Worm (Caenorhabditis elegans) whole organism, midembryonic: ENCODE data around the gene his-72.
"Not testable (repeated sequence)": the region's sequence is repeated elsewhere in the genome, so short reads cannot be mapped to it uniquely, and the experiment has no call there.

Source experiments
- T22C8.4 ChIP-seq: fragments of 200-800 bp; sonication (Bioruptor generic); IDR thresholded peaks from 2 replicates; pipeline ENCODE4 v1.3.6; 2022; ENCODE audit warnings: missing genetic modification characterization, missing compliant biosample characterization
- cog-1 ChIP-seq: sonication (generic microtip); optimal IDR thresholded peaks from 2 replicates; lab custom pipeline; 2016; ENCODE audit warnings: missing genetic modification characterization, missing compliant biosample characterization
- flt-1 ChIP-seq: fragments of 200-800 bp; sonication (Bioruptor generic); IDR thresholded peaks from 2 replicates; pipeline ENCODE4 v1.3.6; 2022; ENCODE audit warnings: missing genetic modification characterization, missing compliant biosample characterization
- klf-2 ChIP-seq: fragments of 200-800 bp; sonication (Bioruptor generic); conservative IDR thresholded peaks from 2 replicates; pipeline ENCODE4 v1.3.6; 2022; ENCODE audit warnings: missing genetic modification reagents, missing genetic modification characterization, missing compliant biosample characterization
- med-1 ChIP-seq: sonication (generic microtip); optimal IDR thresholded peaks from 2 replicates; lab custom pipeline; 2017; ENCODE audit warnings: missing genetic modification characterization, mild to moderate bottlenecking, missing compliant biosample characterization, antibody characterized with exemption, missing genetic modification reagents; ENCODE audit not compliant: insufficient read depth
- ref-1 ChIP-seq: fragments of 200-800 bp; sonication (Bioruptor generic); conservative IDR thresholded peaks from 2 replicates; pipeline ENCODE4 v1.3.6; 2022; ENCODE audit warnings: missing genetic modification reagents, missing genetic modification characterization, missing compliant biosample characterization
- tab-1 ChIP-seq: fragments of 200-800 bp; sonication (Bioruptor generic); IDR thresholded peaks from 2 replicates; pipeline ENCODE4 v1.3.6; 2022; ENCODE audit warnings: missing genetic modification characterization, missing compliant biosample characterization
- ztf-23 ChIP-seq: fragments of 200-800 bp; sonication (Bioruptor generic); IDR thresholded peaks from 2 replicates; pipeline ENCODE4 v1.3.6; 2022; ENCODE audit warnings: missing genetic modification reagents, missing genetic modification characterization, missing compliant biosample characterization
- ztf-29 ChIP-seq: fragments of 200-800 bp; sonication (Bioruptor generic); IDR thresholded peaks from 2 replicates; pipeline ENCODE4 v1.3.6; 2022; ENCODE audit warnings: missing genetic modification reagents, missing genetic modification characterization, missing compliant biosample characterization

The his-72 gene

DNA sequence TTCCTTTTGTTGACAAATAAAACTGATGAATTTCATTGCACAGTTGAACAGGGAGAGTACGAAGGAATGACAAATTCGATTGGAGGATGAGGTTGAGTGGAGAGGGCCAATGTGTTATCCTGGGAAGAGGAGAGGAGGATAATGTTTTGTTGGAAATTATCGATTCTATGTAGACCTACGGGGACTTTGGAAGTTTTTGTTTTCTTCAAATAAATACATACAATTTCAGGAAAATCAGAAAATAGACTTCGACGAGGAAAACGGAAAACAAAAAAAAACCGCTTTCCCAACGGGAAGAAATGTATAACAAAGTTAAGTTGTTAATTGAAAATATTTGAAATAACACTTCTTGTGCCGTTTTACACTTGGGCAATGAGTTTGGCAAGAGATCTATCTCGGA, 14.9 kb upstream of the his-72 start, which contains the start of gene Y49E10.4:
Gene Y49E10.4 (minus strand): TSS at position 101 of the 400 bp plus-strand sequence.
- not testable (repeated sequence) for TF ChIP-seq med-1 (GFP tag; lab: Kevin White, UChicago); T22C8.4; tab-1

ce11 chrIII:12377198-12377662, 8.4 kb upstream of the his-72 start, which contains the start of gene pph-4.2:
Gene pph-4.2, minus strand, starts transcription at chrIII:12377248.
- TF ChIP-seq ref-1 (no peak), cog-1 (tag; lab: Kevin White, UChicago) (no peak), ztf-29 (GFP tag; lab: Robert Waterston, UW) (no peak), klf-2 (GFP tag; lab: Robert Waterston, UW) (no peak), ztf-23 (no peak), flt-1 (no peak), med-1 (GFP tag; lab: Kevin White, UChicago) (no peak)

DNA sequence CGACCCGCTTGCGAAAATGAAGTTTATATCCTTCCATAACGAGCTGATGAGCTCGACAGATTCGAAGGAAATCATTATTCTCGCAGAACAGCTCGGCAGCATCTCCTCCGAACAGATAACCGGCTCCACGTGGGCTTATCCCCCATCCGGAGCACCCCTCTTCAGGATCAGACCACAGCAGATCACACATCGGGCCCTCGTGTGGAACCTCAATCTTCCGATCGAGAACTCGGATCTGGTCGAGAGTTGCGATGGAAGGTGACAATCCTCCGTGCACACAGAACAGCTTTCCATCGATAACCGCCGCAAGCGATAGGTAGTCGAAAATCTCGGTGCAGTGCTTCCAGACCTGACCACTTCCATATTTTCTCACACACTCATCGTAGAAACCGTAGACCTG, 6.8 kb upstream of the his-72 start:
- TF ChIP-seq klf-2 (GFP tag; lab: Robert Waterston, UW): no peak
- TF ChIP-seq flt-1: no peak
- no peak for TF ChIP-seq ztf-29 (GFP tag; lab: Robert Waterston, UW)
- no peak for TF ChIP-seq med-1 (GFP tag; lab: Kevin White, UChicago)
- no peak for TF ChIP-seq T22C8.4
- no peak for TF ChIP-seq cog-1 (tag; lab: Kevin White, UChicago)
- TF ChIP-seq tab-1: no peak
- no peak for TF ChIP-seq ref-1
- TF ChIP-seq ztf-23: no peak

DNA sequence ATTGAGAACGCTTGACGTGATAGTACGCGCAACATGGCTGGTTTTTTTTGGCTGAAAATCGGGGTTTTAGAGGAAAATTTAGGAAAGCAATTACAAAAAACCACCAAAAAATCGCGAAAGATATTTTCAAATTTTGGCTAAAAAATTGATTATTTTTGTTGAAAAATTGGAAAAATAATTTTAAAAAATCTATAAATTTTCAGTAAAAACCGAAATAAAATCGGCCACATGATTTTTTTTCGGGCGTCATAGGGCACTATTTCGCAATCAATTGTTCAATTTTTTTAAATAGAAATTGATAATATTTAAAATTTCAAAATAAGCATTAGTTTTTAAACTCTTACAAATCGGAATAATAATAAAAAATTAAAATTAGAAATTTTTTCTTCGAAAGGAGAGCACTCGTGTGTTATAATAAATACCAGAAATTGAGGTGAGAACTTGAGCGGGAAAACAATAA, 5.0 kb upstream of the his-72 start, which contains the start of gene glrx-5:
Gene glrx-5 (minus strand): TSS at position 51 of the 460 bp plus-strand sequence.
- no peak for TF ChIP-seq T22C8.4
- no peak for TF ChIP-seq ztf-29 (GFP tag; lab: Robert Waterston, UW)
- no peak for TF ChIP-seq tab-1

DNA sequence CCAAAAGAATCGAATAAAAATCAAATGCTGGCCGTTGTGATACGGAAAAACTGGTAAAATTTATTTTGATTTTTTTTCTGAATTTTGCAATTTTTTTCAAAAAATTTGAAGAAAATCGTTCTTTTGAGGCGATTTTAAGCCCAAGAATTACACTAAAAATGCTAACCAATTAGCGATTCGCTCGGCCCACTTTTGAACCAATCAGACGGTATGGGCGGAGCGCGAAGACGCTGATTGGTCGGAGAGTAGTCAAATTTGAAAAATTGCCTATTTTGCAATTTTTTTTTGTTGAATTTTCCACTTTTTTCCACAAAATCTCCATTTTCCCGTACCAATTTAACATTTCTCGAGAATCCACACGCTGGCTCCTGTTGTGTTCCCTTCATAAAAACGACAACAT, 4.5 kb upstream of the his-72 start:
- TF ChIP-seq tab-1: no peak
- TF ChIP-seq ztf-23: no peak
- TF ChIP-seq med-1 (GFP tag; lab: Kevin White, UChicago): no peak
- no peak for TF ChIP-seq cog-1 (tag; lab: Kevin White, UChicago)
- TF ChIP-seq ref-1: no peak
- no peak for TF ChIP-seq klf-2 (GFP tag; lab: Robert Waterston, UW)
- TF ChIP-seq ztf-29 (GFP tag; lab: Robert Waterston, UW): no peak
- TF ChIP-seq flt-1: no peak
- no peak for TF ChIP-seq T22C8.4

DNA sequence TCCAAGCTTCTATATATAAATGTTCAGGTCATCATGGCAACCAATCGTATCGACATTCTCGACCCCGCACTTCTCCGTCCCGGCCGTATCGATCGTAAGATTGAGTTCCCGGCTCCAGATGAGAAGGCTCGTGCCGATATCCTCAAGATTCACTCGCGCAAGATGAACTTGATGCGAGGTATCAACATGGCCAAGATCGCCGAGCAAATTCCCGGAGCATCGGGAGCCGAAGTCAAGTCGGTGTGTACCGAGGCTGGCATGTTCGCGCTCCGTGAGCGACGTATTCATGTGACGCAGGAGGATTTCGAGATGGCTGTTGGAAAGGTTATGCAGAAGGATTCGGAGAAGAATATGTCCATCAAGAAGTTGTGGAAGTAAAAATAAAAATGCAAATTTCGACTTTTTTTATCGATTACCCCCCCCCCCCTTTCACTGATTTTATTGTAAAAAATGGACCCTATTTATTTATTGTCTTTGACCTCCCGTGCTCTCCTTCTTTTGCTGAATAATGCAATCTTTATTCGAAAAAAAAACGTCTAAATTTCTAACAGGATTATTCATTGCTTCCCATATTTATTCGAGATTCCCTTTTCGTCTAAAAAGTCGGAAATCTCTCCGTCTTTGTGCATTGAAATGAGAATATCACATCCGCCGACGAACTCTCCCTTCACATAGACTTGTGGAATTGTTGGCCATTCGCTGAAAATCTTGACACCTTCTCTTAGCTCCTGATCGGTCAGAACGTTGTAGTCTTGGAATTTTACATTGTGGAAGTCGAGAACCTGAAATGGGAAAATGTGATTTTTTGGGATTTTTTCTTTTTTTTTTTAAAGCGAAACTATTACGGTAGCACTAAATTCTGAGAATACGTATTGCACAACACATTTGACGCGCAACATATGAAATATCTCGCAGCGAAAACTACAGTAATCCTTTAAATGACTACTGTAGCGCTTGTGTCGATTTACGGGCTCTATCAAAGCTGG, 3.5 kb upstream of the his-72 start:
- TF ChIP-seq ref-1: no peak
- TF ChIP-seq T22C8.4: no peak
- no peak for TF ChIP-seq ztf-29 (GFP tag; lab: Robert Waterston, UW)

ce11 chrIII:12370011-12370506, 1.2 kb upstream of the his-72 start, which contains the start of gene rpt-6:
Gene rpt-6, plus strand, starts transcription at chrIII:12370456.
- TF ChIP-seq tab-1 (no peak), klf-2 (GFP tag; lab: Robert Waterston, UW) (no peak), cog-1 (tag; lab: Kevin White, UChicago) (no peak), ztf-29 (GFP tag; lab: Robert Waterston, UW) (no peak), T22C8.4 (no peak), med-1 (GFP tag; lab: Kevin White, UChicago) (no peak)

ce11 chrIII:12369476-12369875, 626 bp upstream of the his-72 start:
- TF ChIP-seq ztf-23 (peak; percentile 50; the same call in 1 of the 2 replicates), T22C8.4 (no peak)

DNA sequence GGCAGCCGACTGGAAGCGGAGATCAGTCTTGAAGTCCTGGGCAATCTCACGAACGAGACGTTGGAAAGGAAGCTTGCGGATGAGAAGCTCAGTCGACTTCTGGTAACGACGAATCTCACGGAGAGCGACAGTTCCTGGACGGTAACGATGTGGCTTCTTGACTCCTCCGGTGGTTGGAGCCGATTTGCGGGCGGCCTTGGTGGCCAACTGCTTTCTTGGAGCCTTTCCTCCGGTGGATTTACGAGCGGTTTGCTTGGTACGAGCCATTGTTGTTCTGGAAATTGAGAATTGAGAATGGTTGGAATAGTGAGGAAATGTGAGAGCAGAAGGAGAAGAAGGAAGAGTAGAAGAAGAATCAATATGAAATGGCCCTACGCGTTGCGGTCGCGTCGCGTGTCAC, 959 bp downstream of the his-72 start:
- TF ChIP-seq tab-1: no peak
- peak; percentile 6; the same call in 1 of the 2 replicates for TF ChIP-seq T22C8.4
- TF ChIP-seq klf-2 (GFP tag; lab: Robert Waterston, UW): 0 out of 2 replicates have a peak, but pooled peaks have one; percentile 15
- TF ChIP-seq flt-1: no peak

DNA sequence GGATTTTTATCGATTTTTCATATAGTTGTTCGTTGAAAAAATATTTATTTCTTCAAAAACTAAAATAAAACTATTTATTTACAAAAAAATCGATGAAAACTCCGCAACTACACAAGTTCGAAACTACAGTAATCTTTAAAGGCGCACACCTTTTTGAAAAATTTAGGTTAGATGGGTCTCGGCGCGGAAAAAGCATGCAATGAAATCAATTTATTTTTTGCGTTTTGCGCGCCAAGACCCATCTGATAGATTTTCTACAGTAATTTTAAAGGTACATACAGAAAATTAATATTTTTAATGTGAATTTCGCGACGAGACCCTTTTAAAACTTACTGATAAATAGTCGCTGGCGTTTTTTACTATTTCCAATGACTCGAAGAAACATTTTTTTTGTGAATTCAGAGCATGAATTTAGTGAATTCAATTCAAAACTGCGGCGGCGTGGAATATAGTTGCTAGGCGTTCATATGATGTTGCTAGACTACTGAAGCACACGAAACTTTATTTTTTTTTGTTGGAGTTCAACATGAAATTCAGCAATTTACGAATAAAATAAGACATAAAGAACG, 1.8 kb downstream of the his-72 start, which contains the start of gene Y75B8A.33:
Gene Y75B8A.33 (minus strand): TSS at position 385 of the 569 bp plus-strand sequence.
- TF ChIP-seq ref-1 (no peak), flt-1 (peak; percentile 66; the same call in 1 of the 2 replicates)

- no peak for TF ChIP-seq flt-1
- TF ChIP-seq tab-1: no peak
These were observed 9.6 kb downstream of the his-72 start, which contains the start of gene Y75B8A.34 for ce11 chrIII:12359265-12359664. Gene Y75B8A.34, plus strand, starts transcription at chrIII:12359565.
